Worm (Caenorhabditis elegans) whole organism, L2 larva: ENCODE data around the gene rpl-11.1.

Experiments
- alr-1 ChIP-seq: fragments of 150-350 bp; optimal IDR thresholded peaks from 2 replicates; lab custom pipeline; 2014; ENCODE audit warnings: missing biosample characterization, missing genetic modification characterization
- gmeb-1 ChIP-seq: fragments of 150-350 bp; optimal IDR thresholded peaks from 2 replicates; lab custom pipeline; 2014; ENCODE audit warnings: missing biosample characterization, missing genetic modification characterization
- lsy-2 ChIP-seq, 2 experiments: fragments of 150-350 bp in 1 of 2; sonication (generic microtip) in 1 of 2; optimal IDR thresholded peaks; 2 replicates each; lab custom pipeline; 2014 to 2017; ENCODE audit warnings: missing biosample characterization in 2 of 2, missing genetic modification characterization in 2 of 2
- mdl-1 ChIP-seq, 2 experiments: fragments of 150-350 bp in 1 of 2; sonication (generic microtip) in 1 of 2; optimal IDR thresholded peaks; 2 replicates each; lab custom pipeline; 2017; ENCODE audit warnings: missing biosample characterization in 2 of 2, missing genetic modification characterization in 2 of 2
- nhr-25 ChIP-seq: fragments of 150-350 bp; sonication (generic microtip); optimal IDR thresholded peaks from 3 replicates; lab custom pipeline; 2014; ENCODE audit warnings: missing biosample characterization, missing genetic modification characterization
- peb-1 ChIP-seq: fragments of 150-350 bp; optimal IDR thresholded peaks from 2 replicates; lab custom pipeline; 2014; ENCODE audit warnings: missing biosample characterization, missing genetic modification characterization
- unc-62 ChIP-seq: fragments of 150-350 bp; optimal IDR thresholded peaks from 2 replicates; lab custom pipeline; 2014; ENCODE audit warnings: missing biosample characterization, missing genetic modification reagents, missing genetic modification characterization
- ztf-1 ChIP-seq: fragments of 200-800 bp; sonication (Bioruptor generic); conservative IDR thresholded peaks from 2 replicates; pipeline ENCODE4 v1.3.6; 2022; ENCODE audit warnings: missing genetic modification characterization, missing compliant biosample characterization
- ztf-11 ChIP-seq: sonication (generic microtip); optimal IDR thresholded peaks from 2 replicates; lab custom pipeline; 2017; ENCODE audit warnings: missing biosample characterization, missing genetic modification characterization
- ztf-4 ChIP-seq: fragments of 150-350 bp; optimal IDR thresholded peaks from 2 replicates; lab custom pipeline; 2014; ENCODE audit warnings: missing biosample characterization, missing genetic modification characterization

DNA sequence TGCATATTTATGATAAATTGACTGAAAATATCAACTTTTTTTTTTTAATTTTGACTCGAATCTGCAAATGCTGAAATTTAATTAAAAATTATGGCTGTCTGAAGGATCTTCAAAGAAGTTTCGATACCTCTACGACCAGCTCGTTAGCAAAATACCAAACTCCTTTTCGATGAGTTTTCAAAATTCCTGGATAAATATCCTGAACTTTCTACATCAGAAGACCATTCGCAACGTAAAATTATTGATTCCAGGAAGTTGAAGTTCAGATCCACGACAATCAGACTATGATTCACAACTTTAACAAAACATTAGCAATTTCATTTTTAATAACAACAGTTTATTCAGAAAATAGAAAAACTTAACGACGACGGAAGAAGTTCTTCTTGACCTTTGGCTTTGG lies 853 bp downstream of the rpl-11.1 start:
- no peak for TF ChIP-seq alr-1
- no peak for TF ChIP-seq ztf-11
- TF ChIP-seq unc-62: no peak
- TF ChIP-seq ztf-4: no peak
- TF ChIP-seq peb-1: no peak
- no peak for TF ChIP-seq nhr-25 (tag; lab: Kevin White, UChicago)
- TF ChIP-seq mdl-1 (tag; optimal IDR thresholded peaks at IDR 0.05; lab: Kevin White, UChicago): no peak
- no peak for TF ChIP-seq lsy-2 (tag; optimal IDR thresholded peaks at IDR 0.05; lab: Kevin White, UChicago)
- TF ChIP-seq gmeb-1 (tag; lab: Kevin White, UChicago): no peak
- TF ChIP-seq ztf-1: no peak
